Worm (Caenorhabditis elegans) whole organism, L4 larva: Measurements from ENCODE around the gene sri-25.

Experiments used
- F26F4.8 ChIP-seq: fragments of 200-800 bp; sonication (Bioruptor generic); conservative IDR thresholded peaks from 2 replicates; pipeline ENCODE4 v1.3.6; 2022; ENCODE audit warnings: missing genetic modification characterization, missing compliant biosample characterization
- ceh-62 ChIP-seq: sonication (generic microtip); optimal IDR thresholded peaks from 2 replicates; lab custom pipeline; 2017; ENCODE audit warnings: missing biosample characterization, missing genetic modification characterization
- pha-4 ChIP-seq, 2 experiments: fragments of 150-350 bp in 1 of 2; fragments of 200-800 bp in 1 of 2; sonication (Bioruptor generic) in 1 of 2; IDR thresholded peaks in 1 of 2; optimal IDR thresholded peaks in 1 of 2; 2 replicates each; pipeline versions ENCODE4 v1.3.6 to Lab custom; 2014 to 2022; ENCODE audit warnings: missing genetic modification characterization in 2 of 2, missing genetic modification reagents in 2 of 2, missing biosample characterization in 1 of 2, missing compliant biosample characterization in 1 of 2
- zag-1 ChIP-seq: fragments of 150-350 bp; optimal IDR thresholded peaks from 2 replicates; lab custom pipeline; 2014; ENCODE audit warnings: missing biosample characterization, missing genetic modification characterization

- TF ChIP-seq F26F4.8 (GFP tag; lab: Robert Waterston, UW) (no peak), pha-4 (GFP tag; IDR thresholded peaks at IDR 0.05; lab: Robert Waterston, UW) (no peak), pha-4 (tag; optimal IDR thresholded peaks at IDR 0.05; lab: Kevin White, UChicago) (no peak), zag-1 (tag; lab: Kevin White, UChicago) (no peak), ceh-62 (no peak)
Observed at ce11 chrV:15225650-15226049, 8.8 kb downstream of the sri-25 start, which contains the start of gene srw-14.
